Worm (Caenorhabditis elegans) whole organism, L4/young adult: ENCODE measurements around the gene K08D8.5.

ENCODE experiments used
- dao-5 ChIP-seq: sonication (generic microtip); optimal IDR thresholded peaks from 2 replicates; lab custom pipeline; 2016; ENCODE audit warnings: missing genotype, missing genetic modification characterization, moderate library complexity, missing compliant biosample characterization
- him-1 ChIP-seq: sonication (generic microtip); optimal IDR thresholded peaks from 2 replicates; lab custom pipeline; 2016; ENCODE audit warnings: missing genotype, missing genetic modification reagents, missing genetic modification characterization, missing compliant biosample characterization

DNA sequence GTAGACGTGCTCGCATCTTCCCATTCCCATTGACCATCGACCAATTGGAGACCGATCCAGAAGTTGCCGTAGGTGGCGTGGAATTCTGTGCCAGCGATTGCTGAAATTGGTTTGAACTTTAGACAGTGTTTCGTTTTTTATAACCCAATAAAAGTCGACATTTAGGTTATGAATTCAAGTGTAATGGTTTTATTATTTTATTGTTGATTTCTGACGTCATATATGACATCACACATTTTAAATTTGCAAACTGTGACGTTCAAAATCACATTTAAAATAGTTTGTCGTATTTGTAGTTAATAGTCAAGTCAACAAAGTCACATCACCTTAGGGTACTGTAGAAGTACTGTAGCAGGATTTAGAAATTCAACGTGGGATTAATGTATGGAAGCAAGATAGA lies 41.6 kb downstream of the K08D8.5 start:
- no peak for TF ChIP-seq dao-5 (tag; lab: Kevin White, UChicago)
- TF ChIP-seq him-1 (tag; lab: Kevin White, UChicago) = no peak
